Worm (Caenorhabditis elegans) whole organism, L3 larva: ENCODE data around the gene col-38.

Experiments used
- R02D3.7 ChIP-seq: fragments of 150-350 bp; optimal IDR thresholded peaks from 2 replicates; lab custom pipeline; 2014; ENCODE audit warnings: missing biosample characterization, missing genetic modification characterization
- ama-1 ChIP-seq: fragments of 150-350 bp; optimal IDR thresholded peaks from 2 replicates; lab custom pipeline; 2018
- ceh-16 ChIP-seq: sonication (generic microtip); optimal IDR thresholded peaks from 2 replicates; lab custom pipeline; 2017; ENCODE audit warnings: missing biosample characterization, missing genetic modification characterization
- ceh-28 ChIP-seq: fragments of 150-350 bp; optimal IDR thresholded peaks from 2 replicates; lab custom pipeline; 2014; ENCODE audit warnings: missing biosample characterization, missing genetic modification reagents, missing genetic modification characterization
- ceh-9 ChIP-seq: sonication (generic microtip); optimal IDR thresholded peaks from 2 replicates; lab custom pipeline; 2018; ENCODE audit warnings: missing biosample characterization, missing genetic modification characterization
- daf-12 ChIP-seq: fragments of 150-350 bp; optimal IDR thresholded peaks from 2 replicates; lab custom pipeline; 2014; ENCODE audit warnings: missing biosample characterization, missing genetic modification reagents, missing genetic modification characterization
- elt-1 ChIP-seq: fragments of 150-350 bp; optimal IDR thresholded peaks from 2 replicates; lab custom pipeline; 2014; ENCODE audit warnings: missing biosample characterization, missing genetic modification characterization
- elt-2 ChIP-seq: sonication (generic microtip); optimal IDR thresholded peaks from 2 replicates; lab custom pipeline; 2016; ENCODE audit warnings: missing genetic modification reagents, mild to moderate bottlenecking, missing genetic modification characterization, missing compliant biosample characterization
- elt-3 ChIP-seq, 3 experiments: fragments of 150-350 bp in 1 of 3; sonication (generic microtip) in 2 of 3; optimal IDR thresholded peaks; 2 replicates in 2 of 3; 4 replicates in 1 of 3; lab custom pipeline; 2014 to 2017; ENCODE audit warnings: missing biosample characterization in 3 of 3, missing genetic modification characterization in 3 of 3
- fkh-10 ChIP-seq: sonication (generic microtip); optimal IDR thresholded peaks from 2 replicates; lab custom pipeline; 2017; ENCODE audit warnings: missing biosample characterization, missing genetic modification reagents, missing genetic modification characterization
- fos-1 ChIP-seq: fragments of 150-350 bp; optimal IDR thresholded peaks from 2 replicates; lab custom pipeline; 2014; ENCODE audit warnings: missing biosample characterization, missing genetic modification characterization
- hmg-11 ChIP-seq: sonication (generic microtip); optimal IDR thresholded peaks from 2 replicates; lab custom pipeline; 2016; ENCODE audit warnings: missing genetic modification characterization, missing compliant biosample characterization
- jun-1 ChIP-seq: fragments of 150-350 bp; optimal IDR thresholded peaks from 2 replicates; lab custom pipeline; 2014; ENCODE audit warnings: missing biosample characterization, missing genetic modification reagents, missing genetic modification characterization
- lin-15B ChIP-seq: fragments of 150-350 bp; optimal IDR thresholded peaks from 2 replicates; lab custom pipeline; 2014; ENCODE audit warnings: missing biosample characterization, missing genetic modification characterization
- lin-39 ChIP-seq: fragments of 150-350 bp; optimal IDR thresholded peaks from 2 replicates; lab custom pipeline; 2018; ENCODE audit warnings: missing biosample characterization, missing genetic modification reagents, missing genetic modification characterization
- lsy-12 ChIP-seq: sonication (generic microtip); optimal IDR thresholded peaks from 2 replicates; lab custom pipeline; 2016; ENCODE audit warnings: mild to moderate bottlenecking, missing genetic modification characterization, missing compliant biosample characterization
- mdl-1 ChIP-seq: fragments of 150-350 bp; optimal IDR thresholded peaks from 2 replicates; lab custom pipeline; 2014; ENCODE audit warnings: missing biosample characterization, missing genetic modification characterization
- mml-1 ChIP-seq: fragments of 150-350 bp; sonication (generic microtip); optimal IDR thresholded peaks from 3 replicates; lab custom pipeline; 2014; ENCODE audit warnings: missing biosample characterization, missing genetic modification characterization
- nfya-1 ChIP-seq: sonication (generic microtip); optimal IDR thresholded peaks from 2 replicates; lab custom pipeline; 2017; ENCODE audit warnings: missing genetic modification characterization, mild to moderate bottlenecking, missing compliant biosample characterization, antibody characterized with exemption, moderate library complexity; ENCODE audit not compliant: insufficient read depth
- nhr-11 ChIP-seq: fragments of 150-350 bp; optimal IDR thresholded peaks from 2 replicates; lab custom pipeline; 2014; ENCODE audit warnings: missing biosample characterization, missing genetic modification characterization
- nhr-23 ChIP-seq: fragments of 150-350 bp; optimal IDR thresholded peaks from 2 replicates; lab custom pipeline; 2014; ENCODE audit warnings: missing biosample characterization, missing genetic modification reagents, missing genetic modification characterization
- nhr-237 ChIP-seq: fragments of 150-350 bp; optimal IDR thresholded peaks from 2 replicates; lab custom pipeline; 2014; ENCODE audit warnings: missing biosample characterization, missing genetic modification characterization
- nhr-43 ChIP-seq: sonication (generic microtip); optimal IDR thresholded peaks from 2 replicates; lab custom pipeline; 2016; ENCODE audit warnings: mild to moderate bottlenecking, missing genetic modification characterization, missing compliant biosample characterization; ENCODE audit not compliant: poor library complexity, severe bottlenecking
- nhr-67 ChIP-seq: fragments of 150-350 bp; optimal IDR thresholded peaks from 2 replicates; lab custom pipeline; 2014; ENCODE audit warnings: missing biosample characterization, missing genetic modification characterization
- nhr-76 ChIP-seq: fragments of 150-350 bp; sonication (generic microtip); optimal IDR thresholded peaks from 5 replicates; lab custom pipeline; 2014; ENCODE audit warnings: missing biosample characterization, missing genetic modification characterization
- pha-4 ChIP-seq: fragments of 150-350 bp; optimal IDR thresholded peaks from 2 replicates; lab custom pipeline; 2014; ENCODE audit warnings: missing biosample characterization, missing genetic modification reagents, missing genetic modification characterization
- pqm-1 ChIP-seq: fragments of 150-350 bp; optimal IDR thresholded peaks from 2 replicates; lab custom pipeline; 2017; ENCODE audit warnings: missing biosample characterization, missing genetic modification characterization, inconsistent platforms
- sea-2 ChIP-seq: fragments of 150-350 bp; sonication (generic microtip); optimal IDR thresholded peaks from 4 replicates; lab custom pipeline; 2014; ENCODE audit warnings: missing biosample characterization, missing genetic modification reagents, missing genetic modification characterization
- snpc-4 ChIP-seq: fragments of 150-350 bp; optimal IDR thresholded peaks from 2 replicates; lab custom pipeline; 2014; ENCODE audit warnings: missing biosample characterization, missing genetic modification characterization
- unc-39 ChIP-seq: sonication (generic microtip); optimal IDR thresholded peaks from 4 replicates; lab custom pipeline; 2017; ENCODE audit warnings: missing biosample characterization, missing genetic modification characterization
- unc-62 ChIP-seq: fragments of 150-350 bp; sonication (generic microtip); optimal IDR thresholded peaks from 4 replicates; lab custom pipeline; 2014; ENCODE audit warnings: missing biosample characterization, missing genetic modification reagents, missing genetic modification characterization
- ztf-11 ChIP-seq: fragments of 150-350 bp; optimal IDR thresholded peaks from 2 replicates; lab custom pipeline; 2014; ENCODE audit warnings: missing biosample characterization, missing genetic modification characterization
- ztf-4 ChIP-seq: fragments of 150-350 bp; optimal IDR thresholded peaks from 2 replicates; lab custom pipeline; 2014; ENCODE audit warnings: missing biosample characterization, missing genetic modification characterization

col-38 gene

DNA sequence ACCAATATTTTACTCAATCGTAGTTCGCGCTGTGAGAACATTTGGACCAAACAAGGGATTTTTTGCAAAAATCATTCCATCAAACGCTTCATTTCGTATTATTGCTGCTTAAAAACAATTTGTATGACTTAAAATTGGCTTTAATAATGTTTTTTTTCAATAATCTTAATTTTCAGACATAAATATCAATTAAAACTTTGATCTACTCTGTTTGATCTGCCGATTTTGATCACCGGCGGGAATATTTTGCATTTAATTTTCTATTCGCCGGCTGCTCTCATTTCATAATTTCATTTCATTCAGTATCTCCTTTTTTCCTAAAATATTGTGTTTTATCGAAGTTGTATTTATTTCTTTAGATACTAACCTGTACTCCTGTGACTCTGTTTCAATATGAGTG lies 6.3 kb upstream of the col-38 start, which contains the start of gene puf-5:
puf-5 (plus strand) TSS at position 358 of the 400 bp plus-strand sequence.
- TF ChIP-seq nfya-1: no peak
- no peak for TF ChIP-seq fkh-10
- no peak for TF ChIP-seq nhr-23
- no peak for TF ChIP-seq ama-1 (lab: Kevin White, UChicago)
- TF ChIP-seq unc-62 (GFP tag; lab: Kevin White, UChicago): no peak
- TF ChIP-seq lin-15B: no peak
- TF ChIP-seq ceh-28 (tag; lab: Kevin White, UChicago): no peak
- TF ChIP-seq unc-39 (tag; lab: Kevin White, UChicago): no peak
- TF ChIP-seq elt-3 (tag; optimal IDR thresholded peaks at IDR 0.05; lab: Kevin White, UChicago): no peak
- no peak for TF ChIP-seq R02D3.7 (tag; lab: Kevin White, UChicago)

DNA sequence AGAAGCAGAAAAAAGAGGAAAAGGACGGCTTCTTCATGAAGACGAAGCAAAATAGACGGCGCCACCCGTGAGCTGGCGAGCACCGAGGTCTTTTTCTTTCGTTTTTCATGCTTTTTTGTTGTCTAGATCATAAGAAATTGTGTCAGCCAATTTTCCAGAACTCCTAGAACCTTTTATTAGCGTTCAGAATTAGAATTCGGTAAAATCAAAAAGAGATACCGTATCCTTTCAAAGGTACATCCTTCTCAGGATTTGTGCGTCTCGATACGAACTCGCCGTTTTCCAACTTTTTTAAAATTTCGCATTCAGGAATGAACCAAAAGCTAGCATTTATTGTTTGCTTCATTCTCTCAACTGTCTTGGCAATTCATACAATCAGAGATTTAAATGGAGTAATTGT lies 4.2 kb upstream of the col-38 start, which contains the start of gene F54C9.7:
F54C9.7 (plus strand) TSS at position 301 of the 400 bp plus-strand sequence.
- TF ChIP-seq nhr-43 (no peak), nhr-237 (tag; lab: Kevin White, UChicago) (no peak), mml-1 (tag; lab: Kevin White, UChicago) (no peak), nhr-23 (no peak), pqm-1 (no peak), ztf-4 (tag; lab: Kevin White, UChicago) (no peak), unc-62 (GFP tag; lab: Kevin White, UChicago) (no peak), ztf-11 (no peak), jun-1 (tag; lab: Kevin White, UChicago) (no peak), ama-1 (lab: Kevin White, UChicago) (no peak), elt-2 (tag; lab: Kevin White, UChicago) (no peak), ceh-9 (tag; lab: Kevin White, UChicago) (no peak), nhr-11 (tag; lab: Kevin White, UChicago) (no peak), nhr-67 (tag; lab: Kevin White, UChicago) (no peak)

DNA sequence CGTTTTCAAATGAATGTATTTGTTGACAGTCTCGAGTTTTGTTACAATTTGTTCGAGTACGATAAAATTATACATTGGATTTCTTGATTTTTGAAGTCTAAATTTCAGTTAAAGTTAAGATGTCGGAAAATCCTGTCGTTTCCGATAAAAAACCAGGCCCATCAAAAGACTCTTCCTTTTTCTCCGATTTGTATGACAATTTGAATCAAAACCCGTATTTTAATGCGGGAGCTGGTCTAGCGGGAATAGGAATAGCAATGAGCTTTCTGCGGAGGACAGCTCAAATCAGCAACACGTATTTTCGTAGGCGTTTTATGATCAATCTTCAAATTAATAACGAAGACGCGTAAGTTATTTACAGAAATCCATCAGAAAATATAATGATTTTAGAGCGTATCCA lies 2.1 kb upstream of the col-38 start, which contains the start of gene bcs-1:
bcs-1 (plus strand) TSS at position 109 of the 400 bp plus-strand sequence.
- no peak for TF ChIP-seq nhr-237 (tag; lab: Kevin White, UChicago)
- TF ChIP-seq lin-15B: no peak
- TF ChIP-seq fos-1 (tag; lab: Kevin White, UChicago): no peak
- TF ChIP-seq ztf-4 (tag; lab: Kevin White, UChicago): no peak
- TF ChIP-seq ceh-16 (tag; lab: Kevin White, UChicago): no peak
- no peak for TF ChIP-seq pqm-1
- TF ChIP-seq daf-12 (tag; lab: Kevin White, UChicago): no peak
- no peak for TF ChIP-seq nhr-76 (tag; lab: Kevin White, UChicago)
- TF ChIP-seq jun-1 (tag; lab: Kevin White, UChicago): no peak
- no peak for TF ChIP-seq unc-62 (GFP tag; lab: Kevin White, UChicago)
- no peak for TF ChIP-seq snpc-4 (tag; lab: Kevin White, UChicago)

DNA sequence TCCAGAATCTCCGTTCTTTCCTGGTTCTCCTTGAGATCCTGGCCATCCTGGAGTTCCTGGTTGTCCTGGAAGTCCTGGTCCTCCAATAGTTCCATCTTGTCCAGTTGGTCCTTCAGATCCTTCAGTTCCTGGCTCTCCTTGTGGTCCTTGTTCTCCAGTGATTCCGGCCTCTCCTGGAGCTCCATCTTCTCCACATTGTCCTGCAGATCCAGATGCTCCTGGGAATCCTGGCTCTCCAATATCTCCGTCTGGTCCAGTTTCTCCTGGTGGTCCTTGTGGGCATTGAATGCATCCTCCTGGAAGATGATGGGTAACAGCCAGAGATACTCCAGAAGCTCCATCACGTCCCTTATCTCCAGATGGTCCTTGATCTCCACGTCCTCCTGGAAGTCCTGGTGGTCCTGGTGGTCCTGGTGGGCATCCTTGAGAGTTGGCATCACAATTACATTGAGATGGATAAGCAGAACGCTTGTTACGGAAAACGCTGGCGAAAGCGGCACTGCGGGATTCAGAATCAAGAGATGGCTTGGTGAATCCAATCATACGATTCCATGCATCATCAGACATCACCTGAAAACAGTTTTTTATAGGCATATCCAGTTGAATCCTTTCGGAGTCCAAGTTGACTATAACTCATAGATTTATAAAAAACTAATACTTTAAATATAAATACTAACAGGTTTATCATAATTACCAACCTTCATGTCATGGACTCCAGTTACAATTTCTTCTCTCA lies 486 bp downstream of the col-38 start:
- TF ChIP-seq ceh-28 (tag; lab: Kevin White, UChicago): no peak
- TF ChIP-seq, all 47 proteins: peak for 0

DNA sequence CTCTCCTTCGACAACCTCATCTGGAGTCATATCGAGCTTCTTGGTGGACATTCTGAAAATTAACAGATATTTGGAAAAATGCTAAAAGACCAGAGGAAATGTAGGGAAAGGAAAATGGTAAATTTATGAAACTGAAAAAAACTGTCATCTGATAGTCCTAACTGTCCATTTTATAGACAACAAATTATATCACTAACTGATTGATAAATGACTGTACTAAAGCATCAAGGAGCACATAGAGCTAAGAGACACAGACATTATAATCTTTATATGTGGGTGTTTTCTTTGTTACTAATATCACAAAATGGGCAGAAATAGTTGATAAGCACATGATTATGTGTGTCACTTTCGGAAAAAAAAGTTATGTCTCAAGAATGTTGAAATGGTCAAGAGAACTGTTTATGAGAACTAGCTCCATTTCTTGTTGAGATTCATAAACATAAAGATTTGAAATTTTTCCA lies 2.1 kb downstream of the col-38 start, which contains the start of gene F54C9.3:
F54C9.3 (minus strand) TSS at position 51 of the 461 bp plus-strand sequence.
- TF ChIP-seq elt-1 (tag; lab: Kevin White, UChicago) (no peak), ceh-28 (tag; lab: Kevin White, UChicago) (no peak), elt-2 (tag; lab: Kevin White, UChicago) (peak; percentile 95), pqm-1 (peak; percentile 98), lsy-12 (no peak), ama-1 (lab: Kevin White, UChicago) (no peak), jun-1 (tag; lab: Kevin White, UChicago) (peak; percentile 55), pha-4 (tag; lab: Kevin White, UChicago) (peak; percentile 80)

DNA sequence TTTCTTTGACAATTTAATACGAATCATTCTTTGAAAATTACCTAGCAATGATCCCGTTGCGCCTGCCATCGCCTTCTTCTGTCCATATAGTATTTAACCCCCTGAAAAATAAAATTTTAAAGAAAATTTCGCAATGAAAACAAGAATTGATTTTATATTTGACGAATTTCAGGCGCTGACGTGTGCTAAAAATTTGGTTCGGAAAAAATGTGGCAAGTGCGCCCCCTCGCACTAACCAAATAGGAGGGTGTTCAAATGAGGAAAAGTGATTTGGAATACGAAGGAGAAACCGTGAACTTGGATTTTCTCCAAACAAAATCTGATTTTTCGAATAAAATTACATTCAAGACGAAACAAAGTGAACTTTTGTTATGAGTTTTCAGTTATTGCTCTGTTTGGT lies 2.8 kb downstream of the col-38 start, which contains the start of gene stc-1:
stc-1 (minus strand) TSS at position 101 of the 400 bp plus-strand sequence.
- no peak for TF ChIP-seq elt-1 (tag; lab: Kevin White, UChicago)
- no peak for TF ChIP-seq nhr-67 (tag; lab: Kevin White, UChicago)
- TF ChIP-seq nfya-1: peak; percentile 55
- TF ChIP-seq lin-39 (tag; lab: Kevin White, UChicago): no peak
- TF ChIP-seq daf-12 (tag; lab: Kevin White, UChicago): no peak
- peak; percentile 25 for TF ChIP-seq elt-2 (tag; lab: Kevin White, UChicago)
- TF ChIP-seq unc-62 (GFP tag; lab: Kevin White, UChicago): no peak
- TF ChIP-seq mml-1 (tag; lab: Kevin White, UChicago): no peak
- peak; percentile 1 for TF ChIP-seq ceh-28 (tag; lab: Kevin White, UChicago)
- TF ChIP-seq hmg-11: no peak
- TF ChIP-seq fos-1 (tag; lab: Kevin White, UChicago): no peak
- TF ChIP-seq lin-15B: peak; percentile 51
- no peak for TF ChIP-seq mdl-1 (tag; lab: Kevin White, UChicago)
- no peak for TF ChIP-seq ceh-9 (tag; lab: Kevin White, UChicago)
- no peak for TF ChIP-seq sea-2 (GFP tag; lab: Kevin White, UChicago)
- TF ChIP-seq pha-4 (tag; lab: Kevin White, UChicago): peak; percentile 52
- TF ChIP-seq pqm-1: peak; percentile 45
- TF ChIP-seq ztf-4 (tag; lab: Kevin White, UChicago): no peak
